Worm (Caenorhabditis elegans): ENCODE results near the gene F32A5.4.

The F32A5.4 gene

ce11 chrII:7183493-7184272 lies 45.3 kb upstream of the F32A5.4 start, which contains the start of gene pdl-1 (continued):
- TF ChIP-seq tra-1 (GFP tag; IDR thresholded peaks at IDR 0.05): peak; percentile 82
- TF ChIP-seq madf-9 (GFP tag; conservative IDR thresholded peaks at IDR 0.05): peak; percentile 76
- peak; percentile 80 for TF ChIP-seq mep-1 (tag; optimal IDR thresholded peaks at IDR 0.05)
- TF ChIP-seq ZK337.2 (GFP tag; IDR thresholded peaks at IDR 0.05): peak; percentile 81
- no peak for TF ChIP-seq ceh-62 (tag; optimal IDR thresholded peaks at IDR 0.05)
- peak in 1 of 2 experiments; percentile 69 for TF ChIP-seq hif-1 (tag; optimal IDR thresholded peaks at IDR 0.05)
- TF ChIP-seq lin-15B (tag; optimal IDR thresholded peaks at IDR 0.05): no peak
- peak; percentile 94 for TF ChIP-seq F44E2.7 (GFP tag; IDR thresholded peaks at IDR 0.05)
- TF ChIP-seq Y48G9A.11 (GFP tag; IDR thresholded peaks at IDR 0.05): peak; percentile 79
- peak; percentile 61 for TF ChIP-seq dve-1 (tag; optimal IDR thresholded peaks at IDR 0.05; ENCODE audit: insufficient read depth)
- no peak for TF ChIP-seq fkh-10 (GFP tag; optimal IDR thresholded peaks at IDR 0.05)
- no peak; the same call in 1 of the 2 replicates for TF ChIP-seq mxl-2 (GFP tag; conservative IDR thresholded peaks at IDR 0.05)
- no peak for TF ChIP-seq ZK546.5 (tag; optimal IDR thresholded peaks at IDR 0.05)
- TF ChIP-seq attf-4 (tag; optimal IDR thresholded peaks at IDR 0.05): peak; percentile 28
- TF ChIP-seq skn-1 (tag; optimal IDR thresholded peaks at IDR 0.05): no peak
- TF ChIP-seq nhr-111 (GFP tag; optimal IDR thresholded peaks at IDR 0.05): peak; percentile 91
- no peak for TF ChIP-seq fos-1 (tag; optimal IDR thresholded peaks at IDR 0.05)
- peak; percentile 54; the same call in 1 of the 2 replicates for TF ChIP-seq set-16 (GFP tag; IDR thresholded peaks at IDR 0.05)
- peak; percentile 86 for TF ChIP-seq mes-2 (tag; optimal IDR thresholded peaks at IDR 0.05; ENCODE audit: poor library complexity, severe bottlenecking)
- peak; percentile 69; the same call in 1 of the 2 replicates for TF ChIP-seq nhr-42 (GFP tag; IDR thresholded peaks at IDR 0.05)
- no peak for TF ChIP-seq cey-2 (tag; optimal IDR thresholded peaks at IDR 0.05; ENCODE audit: borderline replicate concordance, insufficient read depth)
- peak; percentile 70 to 93 for TF ChIP-seq daf-16 (GFP tag; optimal IDR thresholded peaks at IDR 0.05)
- peak; percentile 81 for TF ChIP-seq daf-16 (tag; optimal IDR thresholded peaks at IDR 0.05)
- no peak for TF ChIP-seq pqm-1 (tag; optimal IDR thresholded peaks at IDR 0.05)
- TF ChIP-seq sdz-12 (GFP tag; optimal IDR thresholded peaks at IDR 0.05): peak; percentile 88

DNA sequence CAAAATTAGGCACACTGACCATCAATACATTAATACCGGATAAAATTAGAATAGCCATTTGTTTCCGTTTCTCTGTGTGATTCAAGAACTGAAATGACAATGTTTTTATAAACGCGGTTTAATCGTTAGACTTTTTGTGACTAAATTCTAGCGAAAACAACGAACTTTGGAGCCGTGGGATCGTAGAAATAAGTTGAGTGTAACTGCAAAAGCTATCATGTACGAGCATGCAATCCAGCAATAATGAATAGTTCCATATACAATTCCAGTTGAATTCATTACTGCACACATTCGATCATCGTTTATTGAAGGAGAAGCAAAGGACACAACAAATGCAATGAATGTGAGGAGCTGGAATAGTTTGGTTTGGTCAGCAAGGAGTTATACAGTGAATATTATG lies 42.8 kb upstream of the F32A5.4 start:
- TF ChIP-seq aha-1 (tag) (peak; percentile 26), unc-62 (GFP tag; optimal IDR thresholded peaks at IDR 0.05 in 1 of 2) (peak in 1 of 2 experiments; percentile 97), unc-62 (tag; optimal IDR thresholded peaks at IDR 0.05) (no peak), mdl-1 (tag; optimal IDR thresholded peaks at IDR 0.05) (no peak), gei-8 (GFP tag; optimal IDR thresholded peaks at IDR 0.05) (no peak), daf-8 (GFP tag; IDR thresholded peaks at IDR 0.05) (no peak), lim-7 (GFP tag; IDR thresholded peaks at IDR 0.05) (no peak), mxl-3 (GFP tag; optimal IDR thresholded peaks at IDR 0.05) (no peak), nhr-102 (tag; optimal IDR thresholded peaks at IDR 0.05) (no peak), ztf-7 (tag; optimal IDR thresholded peaks at IDR 0.05) (no peak), lin-15B (tag; optimal IDR thresholded peaks at IDR 0.05) (no peak), nhr-111 (GFP tag; optimal IDR thresholded peaks at IDR 0.05) (no peak), R02D3.7 (tag; optimal IDR thresholded peaks at IDR 0.05) (no peak), vab-7 (GFP tag; IDR thresholded peaks at IDR 0.05) (no peak), nhr-237 (tag; optimal IDR thresholded peaks at IDR 0.05) (no peak)

- no peak for TF ChIP-seq hmg-1.1 (GFP tag; IDR thresholded peaks at IDR 0.05)
- TF ChIP-seq dve-1 (tag; optimal IDR thresholded peaks at IDR 0.05; ENCODE audit: insufficient read depth): no peak
- TF ChIP-seq T26A8.4 (GFP tag; IDR thresholded peaks at IDR 0.05): no peak
- no peak for TF ChIP-seq nhr-6 (tag; optimal IDR thresholded peaks at IDR 0.05)
- TF ChIP-seq cey-2 (tag; optimal IDR thresholded peaks at IDR 0.05; ENCODE audit: borderline replicate concordance, insufficient read depth): no peak
- TF ChIP-seq ceh-32 (tag; optimal IDR thresholded peaks at IDR 0.05; ENCODE audit: poor library complexity): no peak
- TF ChIP-seq ZK337.2 (GFP tag; IDR thresholded peaks at IDR 0.05): no peak
- no peak for TF ChIP-seq saeg-2 (GFP tag; IDR thresholded peaks at IDR 0.05)
- no peak for TF ChIP-seq D1046.2 (GFP tag; IDR thresholded peaks at IDR 0.05)
- TF ChIP-seq lin-39 (tag; optimal IDR thresholded peaks at IDR 0.05): no peak
- TF ChIP-seq ztf-7 (tag; optimal IDR thresholded peaks at IDR 0.05): no peak
- TF ChIP-seq daf-8 (GFP tag; IDR thresholded peaks at IDR 0.05): no peak
- TF ChIP-seq tag-97 (GFP tag; IDR thresholded peaks at IDR 0.05): no peak
- TF ChIP-seq nhr-28 (tag; optimal IDR thresholded peaks at IDR 0.05): no peak
- no peak for TF ChIP-seq nhr-11 (tag; optimal IDR thresholded peaks at IDR 0.05)
These were observed 41.8 kb upstream of the F32A5.4 start, which contains the start of gene C27H5.6 for ce11 chrII:7187110-7187509. Gene C27H5.6 (minus strand): TSS chrII:7187210.
